Worm (Caenorhabditis elegans) whole organism, young adult: ENCODE data around the gene ykt-6.

Experiments used
- B0336.3 ChIP-seq: fragments of 200-800 bp; sonication (Bioruptor generic); IDR thresholded peaks from 2 replicates; pipeline ENCODE4 v1.3.6; 2022; ENCODE audit warnings: missing genetic modification characterization, missing compliant biosample characterization
- K11D2.4 ChIP-seq: fragments of 200-800 bp; sonication (Bioruptor generic); IDR thresholded peaks from 2 replicates; pipeline ENCODE4 v1.3.6; 2022; ENCODE audit warnings: missing genetic modification reagents, missing genetic modification characterization, missing compliant biosample characterization
- ama-1 ChIP-seq, 3 experiments: fragments of 150-350 bp in 1 of 3; sonication (generic microtip) in 2 of 3; optimal IDR thresholded peaks; 2 replicates each; lab custom pipeline; 2014 to 2018; ENCODE audit warnings: missing biosample characterization in 2 of 3, missing genetic modification characterization in 2 of 3, missing genetic modification reagents in 2 of 3
- bed-1 ChIP-seq: fragments of 200-800 bp; sonication (Bioruptor generic); IDR thresholded peaks from 2 replicates; pipeline ENCODE4 v1.3.6; 2022; ENCODE audit warnings: missing genetic modification reagents, missing genetic modification characterization, missing compliant biosample characterization
- ceh-27 ChIP-seq: fragments of 200-800 bp; sonication (Bioruptor generic); optimal IDR thresholded peaks from 2 replicates; lab custom pipeline; 2018; ENCODE audit warnings: mild to moderate bottlenecking, missing genetic modification characterization, moderate library complexity, missing compliant biosample characterization
- hmg-20 ChIP-seq: fragments of 200-800 bp; sonication (Bioruptor generic); IDR thresholded peaks from 2 replicates; pipeline ENCODE4 v1.3.6; 2022; ENCODE audit warnings: missing genetic modification reagents, missing genetic modification characterization, missing compliant biosample characterization
- lin-54 ChIP-seq: fragments of 200-800 bp; sonication (Bioruptor generic); optimal IDR thresholded peaks from 2 replicates; lab custom pipeline; 2018; ENCODE audit warnings: mild to moderate bottlenecking, missing genetic modification characterization, missing compliant biosample characterization
- lsy-27 ChIP-seq: sonication (generic microtip); optimal IDR thresholded peaks from 2 replicates; lab custom pipeline; 2017; ENCODE audit warnings: missing genetic modification characterization, mild to moderate bottlenecking, missing compliant biosample characterization, antibody characterized with exemption, missing genotype, borderline replicate concordance; ENCODE audit not compliant: insufficient read depth
- mel-28 ChIP-seq: sonication (generic microtip); optimal IDR thresholded peaks from 2 replicates; lab custom pipeline; 2016; ENCODE audit warnings: borderline replicate concordance, mild to moderate bottlenecking, missing genetic modification characterization, missing compliant biosample characterization
- nhr-27 ChIP-seq: fragments of 200-800 bp; sonication (Bioruptor generic); optimal IDR thresholded peaks from 2 replicates; lab custom pipeline; 2018; ENCODE audit warnings: mild to moderate bottlenecking, missing genetic modification characterization, moderate library complexity, missing compliant biosample characterization
- pbrm-1 ChIP-seq: fragments of 200-800 bp; sonication (Bioruptor generic); IDR thresholded peaks from 2 replicates; pipeline ENCODE4 v1.3.6; 2022; ENCODE audit warnings: missing genetic modification reagents, missing genetic modification characterization, missing compliant biosample characterization
- snpc-4 ChIP-seq, 5 experiments: fragments of 150-350 bp in 1 of 5; sonication (generic microtip) in 4 of 5; optimal IDR thresholded peaks; 2 replicates each; lab custom pipeline; 2014 to 2018; ENCODE audit warnings: missing genetic modification characterization in 5 of 5, missing biosample characterization in 3 of 5, antibody characterized with exemption in 2 of 5, mild to moderate bottlenecking in 2 of 5, missing compliant biosample characterization in 2 of 5, missing genotype in 2 of 5, moderate library complexity in 2 of 5, missing genetic modification reagents in 1 of 5
- sptf-2 ChIP-seq: fragments of 200-800 bp; sonication (Bioruptor generic); optimal IDR thresholded peaks from 2 replicates; lab custom pipeline; 2018; ENCODE audit warnings: mild to moderate bottlenecking, missing genetic modification characterization, missing compliant biosample characterization
- xnd-1 ChIP-seq: sonication (generic microtip); optimal IDR thresholded peaks from 2 replicates; lab custom pipeline; 2016; ENCODE audit warnings: missing genotype, missing genetic modification reagents, missing genetic modification characterization, missing compliant biosample characterization

DNA sequence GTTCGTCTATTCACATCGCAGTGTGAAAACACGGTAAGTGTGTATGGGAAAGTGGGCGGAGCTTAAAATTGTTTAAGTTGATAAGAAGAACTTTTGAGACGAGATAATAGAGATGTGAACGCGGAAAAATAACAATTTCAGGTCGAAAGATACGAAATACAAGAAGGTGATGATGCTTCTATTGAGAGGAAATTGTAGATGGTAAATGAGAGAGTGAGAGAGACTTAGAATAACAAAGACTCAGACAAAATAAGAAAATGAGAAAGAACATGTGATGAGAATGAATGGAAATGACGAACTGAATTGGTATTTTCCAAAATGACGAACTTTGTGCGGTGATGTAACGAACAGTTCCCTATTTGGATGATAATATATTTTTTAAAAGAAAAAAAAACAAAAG is 16.3 kb downstream of the ykt-6 start:
- no peak for TF ChIP-seq mel-28
- peak; percentile 36 for TF ChIP-seq ama-1 (optimal IDR thresholded peaks at IDR 0.05; lab: Kevin White, UChicago)
- no peak for TF ChIP-seq ama-1 (GFP tag; optimal IDR thresholded peaks at IDR 0.05; lab: Kevin White, UChicago)
- TF ChIP-seq B0336.3 (GFP tag; lab: Robert Waterston, UW): no peak
- no peak for TF ChIP-seq lin-54
- no peak for TF ChIP-seq sptf-2 (GFP tag; lab: Kevin White, UChicago)
- no peak for TF ChIP-seq bed-1 (GFP tag; lab: Robert Waterston, UW)
- no peak for TF ChIP-seq ceh-27
- TF ChIP-seq hmg-20 (GFP tag; lab: Robert Waterston, UW): no peak
- TF ChIP-seq pbrm-1 (GFP tag; lab: Robert Waterston, UW): no peak
- TF ChIP-seq K11D2.4 (GFP tag; lab: Robert Waterston, UW): no peak
- no peak for TF ChIP-seq lsy-27 (tag; lab: Kevin White, UChicago)
- TF ChIP-seq snpc-4 (GFP tag; optimal IDR thresholded peaks at IDR 0.05; lab: Kevin White, UChicago): no peak
- TF ChIP-seq snpc-4 (tag; optimal IDR thresholded peaks at IDR 0.05; lab: Kevin White, UChicago): no peak
- no peak for TF ChIP-seq xnd-1 (tag; lab: Kevin White, UChicago)
- TF ChIP-seq nhr-27 (tag; lab: Kevin White, UChicago): no peak
